Worm (Caenorhabditis elegans) whole organism, young adult: ENCODE data around the gene imb-2.

Experiments used
- B0336.3 ChIP-seq: fragments of 200-800 bp; sonication (Bioruptor generic); IDR thresholded peaks from 2 replicates; pipeline ENCODE4 v1.3.6; 2022; ENCODE audit warnings: missing genetic modification characterization, missing compliant biosample characterization
- D2030.7 ChIP-seq: fragments of 200-800 bp; sonication (Bioruptor generic); IDR thresholded peaks from 2 replicates; pipeline ENCODE4 v1.3.6; 2022; ENCODE audit warnings: missing genetic modification reagents, missing genetic modification characterization, missing compliant biosample characterization
- F10E7.11 ChIP-seq: sonication (generic microtip); optimal IDR thresholded peaks from 2 replicates; lab custom pipeline; 2017; ENCODE audit warnings: mild to moderate bottlenecking, missing genetic modification characterization, moderate library complexity, missing compliant biosample characterization
- F22D6.2 ChIP-seq: sonication (generic microtip); optimal IDR thresholded peaks from 2 replicates; lab custom pipeline; 2016; ENCODE audit warnings: mild to moderate bottlenecking, missing genetic modification characterization, missing compliant biosample characterization
- F37B4.10 ChIP-seq: fragments of 200-800 bp; sonication (Bioruptor generic); IDR thresholded peaks from 2 replicates; pipeline ENCODE4 v1.3.6; 2022; ENCODE audit warnings: missing genetic modification characterization, missing compliant biosample characterization
- F39B2.1 ChIP-seq: fragments of 200-800 bp; sonication (Bioruptor generic); IDR thresholded peaks from 2 replicates; pipeline ENCODE4 v1.3.6; 2022; ENCODE audit warnings: missing genetic modification reagents, missing genetic modification characterization, missing compliant biosample characterization
- F49E8.2 ChIP-seq: sonication (generic microtip); optimal IDR thresholded peaks from 3 replicates; lab custom pipeline; 2017; ENCODE audit warnings: missing genetic modification characterization, mild to moderate bottlenecking, missing compliant biosample characterization, antibody characterized with exemption, moderate library complexity; ENCODE audit not compliant: insufficient read depth
- F57C9.4 ChIP-seq: sonication (generic microtip); optimal IDR thresholded peaks from 2 replicates; lab custom pipeline; 2017; ENCODE audit warnings: mild to moderate bottlenecking, missing genetic modification characterization, missing compliant biosample characterization
- K12H6.12 ChIP-seq: fragments of 200-800 bp; sonication (Bioruptor generic); optimal IDR thresholded peaks from 2 replicates; lab custom pipeline; 2018; ENCODE audit warnings: mild to moderate bottlenecking, missing genetic modification characterization, missing compliant biosample characterization
- T07F8.4 ChIP-seq: sonication (generic microtip); optimal IDR thresholded peaks from 2 replicates; lab custom pipeline; 2016; ENCODE audit warnings: mild to moderate bottlenecking, missing genetic modification characterization, moderate library complexity, missing compliant biosample characterization
- Y53G8AR.9 ChIP-seq: fragments of 200-800 bp; sonication (Bioruptor generic); conservative IDR thresholded peaks from 2 replicates; pipeline ENCODE4 v1.3.6; 2022; ENCODE audit warnings: missing genetic modification reagents, missing genetic modification characterization, missing compliant biosample characterization
- ama-1 ChIP-seq, 3 experiments: fragments of 150-350 bp in 1 of 3; sonication (generic microtip) in 2 of 3; optimal IDR thresholded peaks; 2 replicates each; lab custom pipeline; 2014 to 2018; ENCODE audit warnings: missing biosample characterization in 2 of 3, missing genetic modification characterization in 2 of 3, missing genetic modification reagents in 2 of 3
- aptf-2 ChIP-seq: fragments of 200-800 bp; sonication (Bioruptor generic); conservative IDR thresholded peaks from 2 replicates; pipeline ENCODE4 v1.3.6; 2022; ENCODE audit warnings: missing genetic modification reagents, missing genetic modification characterization, missing compliant biosample characterization
- atf-7 ChIP-seq: sonication (generic microtip); optimal IDR thresholded peaks from 2 replicates; lab custom pipeline; 2017; ENCODE audit warnings: mild to moderate bottlenecking, missing genetic modification characterization, missing compliant biosample characterization
- athp-1 ChIP-seq: sonication (generic microtip); optimal IDR thresholded peaks from 2 replicates; lab custom pipeline; 2017; ENCODE audit warnings: mild to moderate bottlenecking, missing genetic modification characterization, missing compliant biosample characterization
- attf-3 ChIP-seq: fragments of 200-800 bp; sonication (Bioruptor generic); conservative IDR thresholded peaks from 2 replicates; pipeline ENCODE4 v1.3.6; 2022; ENCODE audit warnings: missing genetic modification reagents, missing genetic modification characterization, missing compliant biosample characterization
- attf-5 ChIP-seq: fragments of 200-800 bp; sonication (Bioruptor generic); optimal IDR thresholded peaks from 2 replicates; lab custom pipeline; 2018; ENCODE audit warnings: mild to moderate bottlenecking, missing genetic modification characterization, missing compliant biosample characterization
- attf-6 ChIP-seq: fragments of 200-800 bp; sonication (Bioruptor generic); IDR thresholded peaks from 2 replicates; pipeline ENCODE4 v1.3.6; 2022; ENCODE audit warnings: missing genetic modification reagents, missing genetic modification characterization, missing compliant biosample characterization
- bed-1 ChIP-seq: fragments of 200-800 bp; sonication (Bioruptor generic); IDR thresholded peaks from 2 replicates; pipeline ENCODE4 v1.3.6; 2022; ENCODE audit warnings: missing genetic modification reagents, missing genetic modification characterization, missing compliant biosample characterization
- ceh-58 ChIP-seq: fragments of 200-800 bp; sonication (Bioruptor generic); IDR thresholded peaks from 2 replicates; pipeline ENCODE4 v1.3.6; 2022; ENCODE audit warnings: missing genetic modification characterization, missing compliant biosample characterization
- ceh-91 ChIP-seq: fragments of 200-800 bp; sonication (Bioruptor generic); IDR thresholded peaks from 2 replicates; pipeline ENCODE4 v1.3.6; 2022; ENCODE audit warnings: missing genetic modification reagents, missing genetic modification characterization, missing compliant biosample characterization
- chd-7 ChIP-seq: sonication (generic microtip); optimal IDR thresholded peaks from 2 replicates; lab custom pipeline; 2016; ENCODE audit warnings: mild to moderate bottlenecking, missing genetic modification characterization, moderate library complexity, missing compliant biosample characterization
- egl-44 ChIP-seq: fragments of 200-800 bp; sonication (Bioruptor generic); IDR thresholded peaks from 2 replicates; pipeline ENCODE4 v1.3.6; 2022; ENCODE audit warnings: missing genetic modification reagents, missing genetic modification characterization, missing compliant biosample characterization
- hlh-26 ChIP-seq: fragments of 200-800 bp; sonication (Bioruptor generic); conservative IDR thresholded peaks from 2 replicates; pipeline ENCODE4 v1.3.6; 2022; ENCODE audit warnings: missing genetic modification reagents, missing genetic modification characterization, missing compliant biosample characterization
- hmg-1.2 ChIP-seq: fragments of 200-800 bp; sonication (Bioruptor generic); IDR thresholded peaks from 2 replicates; pipeline ENCODE4 v1.3.6; 2022; ENCODE audit warnings: missing genetic modification reagents, missing genetic modification characterization, missing compliant biosample characterization
- let-526 ChIP-seq: fragments of 200-800 bp; sonication (Bioruptor generic); IDR thresholded peaks from 2 replicates; pipeline ENCODE4 v1.3.6; 2022; ENCODE audit warnings: missing genetic modification reagents, missing genetic modification characterization, missing compliant biosample characterization
- let-607 ChIP-seq, 2 experiments: fragments of 200-800 bp in 1 of 2; sonication (Bioruptor generic) in 1 of 2; sonication (generic microtip) in 1 of 2; optimal IDR thresholded peaks; 2 replicates each; lab custom pipeline; 2016 to 2018; ENCODE audit warnings: mild to moderate bottlenecking in 2 of 2, missing compliant biosample characterization in 2 of 2, missing genetic modification characterization in 2 of 2, moderate library complexity in 2 of 2, missing genotype in 1 of 2
- lin-26 ChIP-seq: fragments of 200-800 bp; sonication (Bioruptor generic); IDR thresholded peaks from 2 replicates; pipeline ENCODE4 v1.3.6; 2022; ENCODE audit warnings: missing genetic modification reagents, missing genetic modification characterization, missing compliant biosample characterization
- lir-1 ChIP-seq: fragments of 200-800 bp; sonication (Bioruptor generic); conservative IDR thresholded peaks from 2 replicates; pipeline ENCODE4 v1.3.6; 2022; ENCODE audit warnings: missing genetic modification reagents, missing genetic modification characterization, missing compliant biosample characterization
- madf-6 ChIP-seq: fragments of 200-800 bp; sonication (Bioruptor generic); IDR thresholded peaks from 2 replicates; pipeline ENCODE4 v1.3.6; 2022; ENCODE audit warnings: missing genetic modification reagents, missing genetic modification characterization, missing compliant biosample characterization
- nfya-1 ChIP-seq: sonication (generic microtip); optimal IDR thresholded peaks from 2 replicates; lab custom pipeline; 2017; ENCODE audit warnings: antibody characterized with exemption, missing compliant biosample characterization, missing genetic modification characterization, borderline replicate concordance; ENCODE audit not compliant: insufficient read depth
- nfya-2 ChIP-seq: fragments of 200-800 bp; sonication (Bioruptor generic); IDR thresholded peaks from 2 replicates; pipeline ENCODE4 v1.3.6; 2022; ENCODE audit warnings: missing genetic modification reagents, missing genetic modification characterization, missing compliant biosample characterization
- nhr-80 ChIP-seq: sonication (generic microtip); optimal IDR thresholded peaks from 2 replicates; lab custom pipeline; 2016; ENCODE audit warnings: missing genetic modification characterization, missing compliant biosample characterization
- nhr-90 ChIP-seq: sonication (generic microtip); optimal IDR thresholded peaks from 2 replicates; lab custom pipeline; 2016; ENCODE audit warnings: missing genotype, mild to moderate bottlenecking, missing genetic modification characterization, missing compliant biosample characterization
- pha-4 ChIP-seq: fragments of 150-350 bp; sonication (generic microtip); optimal IDR thresholded peaks from 2 replicates; lab custom pipeline; 2014; ENCODE audit warnings: missing biosample characterization, missing genetic modification reagents, missing genetic modification characterization
- repo-1 ChIP-seq: sonication (generic microtip); optimal IDR thresholded peaks from 2 replicates; lab custom pipeline; 2017; ENCODE audit warnings: mild to moderate bottlenecking, missing genetic modification characterization, missing compliant biosample characterization
- somi-1 ChIP-seq: fragments of 200-800 bp; sonication (Bioruptor generic); optimal IDR thresholded peaks from 2 replicates; lab custom pipeline; 2018; ENCODE audit warnings: mild to moderate bottlenecking, missing genetic modification characterization, missing compliant biosample characterization
- tbx-9 ChIP-seq: sonication (generic microtip); optimal IDR thresholded peaks from 2 replicates; lab custom pipeline; 2016; ENCODE audit warnings: borderline replicate concordance, missing genetic modification characterization, inconsistent platforms, missing compliant biosample characterization
- zim-3 ChIP-seq: sonication (generic microtip); optimal IDR thresholded peaks from 2 replicates; lab custom pipeline; 2017; ENCODE audit warnings: mild to moderate bottlenecking, missing genetic modification characterization, moderate library complexity, missing compliant biosample characterization
- ztf-18 ChIP-seq: sonication (generic microtip); optimal IDR thresholded peaks from 2 replicates; lab custom pipeline; 2016; ENCODE audit warnings: missing genotype, mild to moderate bottlenecking, missing genetic modification characterization, missing compliant biosample characterization
- ztf-22 ChIP-seq: fragments of 200-800 bp; sonication (Bioruptor generic); optimal IDR thresholded peaks from 2 replicates; lab custom pipeline; 2018; ENCODE audit warnings: mild to moderate bottlenecking, missing genetic modification characterization, moderate library complexity, missing compliant biosample characterization
- ztf-25 ChIP-seq: fragments of 200-800 bp; sonication (Bioruptor generic); IDR thresholded peaks from 2 replicates; pipeline ENCODE4 v1.3.6; 2022; ENCODE audit warnings: missing genetic modification reagents, missing genetic modification characterization, missing compliant biosample characterization
- ztf-28 ChIP-seq: fragments of 200-800 bp; sonication (Bioruptor generic); IDR thresholded peaks from 2 replicates; pipeline ENCODE4 v1.3.6; 2022; ENCODE audit warnings: missing genetic modification reagents, missing genetic modification characterization, missing compliant biosample characterization
- ztf-3 ChIP-seq: fragments of 200-800 bp; sonication (Bioruptor generic); optimal IDR thresholded peaks from 2 replicates; lab custom pipeline; 2018; ENCODE audit warnings: mild to moderate bottlenecking, missing genetic modification characterization, missing compliant biosample characterization

The imb-2 gene

ce11 chrII:14383644-14384043, 18.1 kb downstream of the imb-2 start, which contains the start of gene mes-2 (continued):
- no peak for TF ChIP-seq F49E8.2
- TF ChIP-seq atf-7 (tag; lab: Kevin White, UChicago), result no peak
- no peak for TF ChIP-seq lin-26 (GFP tag; lab: Robert Waterston, UW)

ce11 chrII:14388213-14388612, 22.7 kb downstream of the imb-2 start, which contains the start of gene F26H11.8:
Gene F26H11.8, plus strand, starts transcription at chrII:14388513.
- TF ChIP-seq somi-1 (GFP tag; lab: Kevin White, UChicago) (no peak), nfya-2 (GFP tag; lab: Robert Waterston, UW) (no peak), K12H6.12 (tag; lab: Kevin White, UChicago) (no peak), attf-6 (GFP tag; lab: Robert Waterston, UW) (no peak), nhr-90 (tag; lab: Kevin White, UChicago) (no peak), F10E7.11 (no peak), Y53G8AR.9 (GFP tag; lab: Robert Waterston, UW) (no peak), bed-1 (GFP tag; lab: Robert Waterston, UW) (no peak), repo-1 (tag; lab: Kevin White, UChicago) (no peak)
- TF ChIP-seq, all 124 proteins: peak for 0

- TF ChIP-seq T07F8.4 (tag; lab: Kevin White, UChicago) (no peak), ztf-22 (GFP tag; lab: Kevin White, UChicago) (no peak), nhr-80 (tag; lab: Kevin White, UChicago) (peak; percentile 17), ztf-3 (GFP tag; lab: Kevin White, UChicago) (no peak), ztf-28 (GFP tag; lab: Robert Waterston, UW) (no peak), let-607 (tag; optimal IDR thresholded peaks at IDR 0.05; lab: Kevin White, UChicago) (no peak), zim-3 (no peak), aptf-2 (no peak), let-526 (no peak), ama-1 (optimal IDR thresholded peaks at IDR 0.05; lab: Kevin White, UChicago) (no peak), ama-1 (GFP tag; optimal IDR thresholded peaks at IDR 0.05; lab: Kevin White, UChicago) (no peak), F37B4.10 (GFP tag; lab: Robert Waterston, UW) (no peak), hmg-1.2 (GFP tag; lab: Robert Waterston, UW) (peak; percentile 22; the same call in 1 of the 2 replicates), ztf-25 (GFP tag; lab: Robert Waterston, UW) (no peak), ceh-58 (GFP tag; lab: Robert Waterston, UW) (no peak), attf-6 (GFP tag; lab: Robert Waterston, UW) (no peak), attf-5 (peak; percentile 80), hlh-26 (GFP tag; lab: Robert Waterston, UW) (no peak), ceh-91 (GFP tag; lab: Robert Waterston, UW) (no peak; the same call in 1 of the 2 replicates), attf-3 (GFP tag; lab: Robert Waterston, UW) (no peak), lir-1 (no peak), D2030.7 (GFP tag; lab: Robert Waterston, UW) (peak; percentile 34; the same call in 1 of the 2 replicates), chd-7 (tag; lab: Kevin White, UChicago) (no peak), nfya-1 (tag; lab: Kevin White, UChicago) (no peak), Y53G8AR.9 (GFP tag; lab: Robert Waterston, UW) (no peak), ztf-18 (tag; lab: Kevin White, UChicago) (peak; percentile 8), B0336.3 (no peak), F22D6.2 (tag; lab: Kevin White, UChicago) (no peak), madf-6 (GFP tag; lab: Robert Waterston, UW) (peak; percentile 70), F39B2.1 (GFP tag; lab: Robert Waterston, UW) (no peak), pha-4 (tag; lab: Kevin White, UChicago) (no peak), F57C9.4 (tag; lab: Kevin White, UChicago) (no peak), athp-1 (tag; lab: Kevin White, UChicago) (no peak), tbx-9 (tag; lab: Kevin White, UChicago) (no peak), egl-44 (GFP tag; lab: Robert Waterston, UW) (no peak)
Observed at ce11 chrII:14390036-14390763, 24.7 kb downstream of the imb-2 start, which contains the start of the genes kbp-3 and nurf-1. Gene kbp-3, minus strand, starts transcription at chrII:14390078. Gene nurf-1, plus strand, starts transcription at chrII:14390713.
